Fruit fly (Drosophila melanogaster): Measurements from ENCODE around the gene chm.
A peak's percentile ranks its signal among the peaks of the same experiment; 100 is the strongest.

chm gene

DNA sequence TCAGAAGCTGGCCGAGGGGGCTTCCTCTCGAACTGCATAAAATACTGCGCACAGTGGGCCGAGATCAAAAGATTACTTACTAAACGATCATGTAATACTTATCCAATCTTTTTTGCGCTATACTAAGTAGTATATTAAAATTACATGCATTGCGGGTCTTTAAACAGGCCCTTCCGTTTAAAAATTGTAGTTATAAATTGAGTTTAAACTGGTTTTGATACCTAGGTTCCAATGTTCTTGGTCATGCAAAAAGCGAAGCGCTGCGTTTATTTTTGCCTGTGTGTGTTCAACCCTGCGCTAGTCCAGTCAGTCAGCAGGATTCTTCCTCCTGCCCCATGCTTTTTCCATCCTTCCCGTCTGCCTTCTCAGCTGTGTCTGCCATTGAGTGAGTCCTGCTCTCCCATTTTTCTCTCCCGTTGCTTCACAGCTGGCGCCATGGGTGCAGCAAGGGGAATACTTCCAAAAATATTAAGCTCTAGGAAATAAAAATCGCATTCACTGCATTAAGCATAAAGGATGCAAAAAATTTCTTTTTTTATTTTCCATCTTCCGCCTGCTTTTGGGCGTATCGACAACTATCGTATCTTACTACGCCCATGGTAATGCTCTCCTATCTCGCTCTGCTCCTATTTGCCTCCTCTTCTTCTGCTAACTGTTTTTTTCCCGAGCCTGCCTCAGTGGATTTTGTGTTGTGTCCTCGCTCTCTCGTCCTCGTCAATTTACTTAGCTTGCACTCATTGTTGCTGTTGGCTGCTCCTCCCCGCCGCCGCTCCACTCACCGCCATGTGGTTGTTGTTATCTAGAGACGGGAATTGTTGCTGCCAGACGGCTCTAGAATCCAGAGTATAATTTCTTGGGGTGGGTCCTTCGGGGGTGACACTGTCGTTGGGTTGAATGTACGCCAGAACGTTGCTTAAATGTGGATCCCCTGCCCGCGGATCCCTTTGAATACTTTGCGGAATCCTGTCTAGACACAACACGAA is 8.4 kb downstream of the chm start (continued):
- TF ChIP-seq CG14050 (GFP tag; IDR thresholded peaks at IDR 0.05) (peak; percentile 61), Gsc (GFP tag; IDR thresholded peaks at IDR 0.05) (peak; percentile 33; the same call in 1 of the 2 replicates), klu (GFP tag; IDR thresholded peaks at IDR 0.05) (peak; percentile 74), Sox102F (GFP tag; optimal IDR thresholded peaks at IDR 0.05) (peak; percentile 27), CG8388 (GFP tag; optimal IDR thresholded peaks at IDR 0.05) (no peak), CG17612 (GFP tag; IDR thresholded peaks at IDR 0.05) (no peak), ato (GFP tag; IDR thresholded peaks at IDR 0.05; ENCODE audit: partially characterized antibody) (no peak), CG10366 (GFP tag; IDR thresholded peaks at IDR 0.05) (peak; percentile 65), ERR (GFP tag; optimal IDR thresholded peaks at IDR 0.05) (peak; percentile 69), CG15073 (GFP tag; optimal IDR thresholded peaks at IDR 0.05) (no peak), Nf-YB (GFP tag; optimal IDR thresholded peaks at IDR 0.05) (peak; percentile 11), Taf1 (GFP tag; IDR thresholded peaks at IDR 0.05) (peak; percentile 80), Nf-YA (GFP tag; IDR thresholded peaks at IDR 0.05) (peak; percentile 60), Elba2 (GFP tag; optimal IDR thresholded peaks at IDR 0.05) (no peak), CG3726 (GFP tag; IDR thresholded peaks at IDR 0.05) (no peak), CG8478 (optimal IDR thresholded peaks at IDR 0.05) (no peak), Six4 (GFP tag; optimal IDR thresholded peaks at IDR 0.05) (peak; percentile 41), Jarid2 (GFP tag; optimal IDR thresholded peaks at IDR 0.05) (no peak), CG10979 (tag; optimal IDR thresholded peaks at IDR 0.05) (peak; percentile 44), CG17568 (GFP tag; optimal IDR thresholded peaks at IDR 0.05) (no peak), Doc2 (GFP tag; IDR thresholded peaks at IDR 0.05) (no peak), vnd (GFP tag; IDR thresholded peaks at IDR 0.05; ENCODE audit: partially characterized antibody) (no peak), Ravus (GFP tag; IDR thresholded peaks at IDR 0.05) (peak; percentile 40), CG12299 (tag; optimal IDR thresholded peaks at IDR 0.05) (no peak), CG12155 (GFP tag; optimal IDR thresholded peaks at IDR 0.05) (peak; percentile 40), CG10543 (GFP tag; optimal IDR thresholded peaks at IDR 0.05) (no peak), CG11085 (GFP tag; IDR thresholded peaks at IDR 0.05) (peak; percentile 48; the same call in 1 of the 2 replicates), tgo (GFP tag; IDR thresholded peaks at IDR 0.05) (peak; percentile 63), abd-A (tag; optimal IDR thresholded peaks at IDR 0.05) (no peak), ewg (GFP tag; optimal IDR thresholded peaks at IDR 0.05) (no peak), ap (GFP tag; IDR thresholded peaks at IDR 0.05) (no peak), Dref (GFP tag; IDR thresholded peaks at IDR 0.05) (no peak), tio (GFP tag; optimal IDR thresholded peaks at IDR 0.05) (peak; percentile 37), CG14014 (GFP tag; IDR thresholded peaks at IDR 0.05) (peak; percentile 85), Myb (GFP tag; optimal IDR thresholded peaks at IDR 0.05) (peak; percentile 71), CG31365 (tag; optimal IDR thresholded peaks at IDR 0.05) (no peak), CG10267 (tag; optimal IDR thresholded peaks at IDR 0.05) (peak; percentile 15), Sin3A (optimal IDR thresholded peaks at IDR 0.05) (no peak), scrt (GFP tag; optimal IDR thresholded peaks at IDR 0.05) (peak; percentile 73), NK7.1 (GFP tag; optimal IDR thresholded peaks at IDR 0.05) (peak; percentile 50), Hr39 (optimal IDR thresholded peaks at IDR 0.05) (no peak), tna (GFP tag; IDR thresholded peaks at IDR 0.05; ENCODE audit: partially characterized antibody) (no peak), Asciz (GFP tag; optimal IDR thresholded peaks at IDR 0.05) (no peak), wor (GFP tag; IDR thresholded peaks at IDR 0.05) (no peak), Trl (optimal IDR thresholded peaks at IDR 0.05) (peak; percentile 13 to 38), Trl (GFP tag; optimal IDR thresholded peaks at IDR 0.05) (no peak), CG7963 (GFP tag; IDR thresholded peaks at IDR 0.05; ENCODE audit: partially characterized antibody) (no peak), ems (GFP tag; optimal IDR thresholded peaks at IDR 0.05) (peak; percentile 64), CG7839 (tag; optimal IDR thresholded peaks at IDR 0.05) (peak; percentile 73), dati (GFP tag; IDR thresholded peaks at IDR 0.05) (peak; percentile 44; the same call in 1 of the 2 replicates)

All from whole organism, embryonic.